Worm (Caenorhabditis elegans): ENCODE data around the gene eco-1.

Gene eco-1

ce11 chrIII:7357356-7357755 lies 1.5 kb downstream of the eco-1 start, which contains the start of gene F08F8.10:
Gene F08F8.10, minus strand, starts transcription at chrIII:7357393.
- TF ChIP-seq unc-39 (tag; optimal IDR thresholded peaks at IDR 0.05) (no peak), nhr-21 (tag; optimal IDR thresholded peaks at IDR 0.05) (no peak), snpc-4 (tag; optimal IDR thresholded peaks at IDR 0.05) (no peak), nhr-77 (tag; optimal IDR thresholded peaks at IDR 0.05) (no peak), C34F6.9 (tag; optimal IDR thresholded peaks at IDR 0.05) (peak; percentile 83), sma-9 (GFP tag; optimal IDR thresholded peaks at IDR 0.05) (peak; percentile 46), sma-9 (tag; optimal IDR thresholded peaks at IDR 0.05) (no peak), nhr-25 (tag; optimal IDR thresholded peaks at IDR 0.05) (peak; percentile 38), crh-2 (tag; optimal IDR thresholded peaks at IDR 0.05) (peak; percentile 44), F13H6.1 (tag; optimal IDR thresholded peaks at IDR 0.05) (peak; percentile 0), nhr-129 (tag; optimal IDR thresholded peaks at IDR 0.05) (peak; percentile 45), nhr-12 (tag; optimal IDR thresholded peaks at IDR 0.05) (no peak), lsy-2 (tag; optimal IDR thresholded peaks at IDR 0.05) (peak in 1 of 2 experiments; percentile 62), fos-1 (tag; optimal IDR thresholded peaks at IDR 0.05) (no peak), Y55F3AM.14 (GFP tag; optimal IDR thresholded peaks at IDR 0.05) (no peak), R02D3.7 (tag; optimal IDR thresholded peaks at IDR 0.05) (no peak), unc-55 (GFP tag; optimal IDR thresholded peaks at IDR 0.05) (peak; percentile 57), lin-13 (GFP tag; optimal IDR thresholded peaks at IDR 0.05) (no peak)

- TF ChIP-seq crh-2 (tag; optimal IDR thresholded peaks at IDR 0.05) = peak; percentile 8
- TF ChIP-seq aly-2 (tag; optimal IDR thresholded peaks at IDR 0.05) = no peak
Measured at ce11 chrIII:7353871-7354270, 5.0 kb downstream of the eco-1 start, which contains the start of gene F08F8.9. Gene F08F8.9, minus strand, starts transcription at chrIII:7353971.

- TF ChIP-seq alr-1 (tag; optimal IDR thresholded peaks at IDR 0.05) (no peak), mbf-1 (tag; optimal IDR thresholded peaks at IDR 0.05) (no peak), snpc-4 (tag; optimal IDR thresholded peaks at IDR 0.05) (no peak), elt-3 (tag; optimal IDR thresholded peaks at IDR 0.05) (no peak), fos-1 (tag; optimal IDR thresholded peaks at IDR 0.05) (no peak), ztf-11 (tag; optimal IDR thresholded peaks at IDR 0.05) (no peak), dmd-4 (tag; optimal IDR thresholded peaks at IDR 0.05) (no peak), ztf-1 (GFP tag; conservative IDR thresholded peaks at IDR 0.05) (no peak), egl-27 (tag; optimal IDR thresholded peaks at IDR 0.05) (no peak), nhr-23 (tag; optimal IDR thresholded peaks at IDR 0.05) (no peak), ZK546.5 (tag; optimal IDR thresholded peaks at IDR 0.05) (no peak), sem-4 (tag; optimal IDR thresholded peaks at IDR 0.05) (no peak), F13H6.1 (tag; optimal IDR thresholded peaks at IDR 0.05) (no peak), ama-1 (optimal IDR thresholded peaks at IDR 0.05) (no peak), aly-2 (tag; optimal IDR thresholded peaks at IDR 0.05) (no peak), R02D3.7 (tag; optimal IDR thresholded peaks at IDR 0.05) (no peak)
Measured at ce11 chrIII:7349075-7349474, 9.8 kb downstream of the eco-1 start, which contains the start of gene gos-28. Gene gos-28, minus strand, starts transcription at chrIII:7349175.

ce11 chrIII:7347049-7347448 lies 11.8 kb downstream of the eco-1 start, which contains the start of gene F08F8.7:
Gene F08F8.7, minus strand, starts transcription at chrIII:7347149.
- no peak for TF ChIP-seq dmd-4 (tag; optimal IDR thresholded peaks at IDR 0.05)
- TF ChIP-seq nhr-21 (tag; optimal IDR thresholded peaks at IDR 0.05) = no peak
- TF ChIP-seq sma-9 (GFP tag; optimal IDR thresholded peaks at IDR 0.05) = no peak
- TF ChIP-seq sma-9 (tag; optimal IDR thresholded peaks at IDR 0.05) = no peak
- TF ChIP-seq lsy-2 (tag; optimal IDR thresholded peaks at IDR 0.05) = no peak
- TF ChIP-seq nhr-11 (tag; optimal IDR thresholded peaks at IDR 0.05) = no peak
- no peak for TF ChIP-seq ceh-16 (tag; optimal IDR thresholded peaks at IDR 0.05)
- TF ChIP-seq mdl-1 (tag; optimal IDR thresholded peaks at IDR 0.05) = no peak
- no peak for TF ChIP-seq unc-62 (GFP tag; optimal IDR thresholded peaks at IDR 0.05)
- no peak for TF ChIP-seq nhr-25 (tag; optimal IDR thresholded peaks at IDR 0.05)
- no peak for TF ChIP-seq peb-1 (tag; optimal IDR thresholded peaks at IDR 0.05)
- TF ChIP-seq nhr-10 (tag; optimal IDR thresholded peaks at IDR 0.05) = no peak
- TF ChIP-seq ztf-1 (GFP tag; conservative IDR thresholded peaks at IDR 0.05) = no peak
- TF ChIP-seq sma-3 (GFP tag; optimal IDR thresholded peaks at IDR 0.05) = no peak
- TF ChIP-seq sem-4 (tag; optimal IDR thresholded peaks at IDR 0.05) = no peak
- TF ChIP-seq egl-27 (tag; optimal IDR thresholded peaks at IDR 0.05) = no peak
- no peak for TF ChIP-seq zag-1 (tag; optimal IDR thresholded peaks at IDR 0.05)

Data from whole organism, L2 larva.